Fruit fly (Drosophila melanogaster) whole organism, embryonic: ENCODE results near the gene CG14731.
A peak's percentile ranks its signal among the peaks of the same experiment; 100 is the strongest.

Experiments
- CG10979 ChIP-seq: fragments of 200-800 bp; sonication (Bioruptor generic); optimal IDR thresholded peaks from 2 replicates; lab custom pipeline; 2018; ENCODE audit warnings: missing biosample characterization, mild to moderate bottlenecking, missing genetic modification characterization, moderate library complexity
- CG11456 ChIP-seq: fragments of 200-800 bp; sonication (Bioruptor generic); IDR thresholded peaks from 3 replicates; pipeline ENCODE4 v1.3.6; 2022; ENCODE audit warnings: missing biosample characterization, missing genetic modification characterization
- CG12104 ChIP-seq: fragments of 200-800 bp; sonication (Bioruptor generic); optimal IDR thresholded peaks from 3 replicates; lab custom pipeline; 2016; ENCODE audit warnings: missing biosample characterization, missing genetic modification characterization
- CG12219 ChIP-seq: fragments of 200-800 bp; sonication (Bioruptor generic); optimal IDR thresholded peaks from 3 replicates; lab custom pipeline; 2018; ENCODE audit warnings: missing biosample characterization, mild to moderate bottlenecking, missing genetic modification characterization
- CG12299 ChIP-seq: fragments of 200-800 bp; sonication (Bioruptor generic); optimal IDR thresholded peaks from 2 replicates; lab custom pipeline; 2018; ENCODE audit warnings: missing biosample characterization, mild to moderate bottlenecking, missing genetic modification characterization
- CG1233 ChIP-seq: fragments of 200-800 bp; sonication (Bioruptor generic); optimal IDR thresholded peaks from 4 replicates; lab custom pipeline; 2018; ENCODE audit warnings: missing biosample characterization, mild to moderate bottlenecking, missing genetic modification characterization
- CG12659 ChIP-seq: fragments of 200-800 bp; sonication (Bioruptor generic); optimal IDR thresholded peaks from 3 replicates; lab custom pipeline; 2017; ENCODE audit warnings: mild to moderate bottlenecking, missing biosample characterization, missing genetic modification reagents, missing genetic modification characterization
- CG14441 ChIP-seq: fragments of 200-800 bp; sonication (Bioruptor generic); IDR thresholded peaks from 2 replicates; pipeline ENCODE4 v1.3.6; 2022; ENCODE audit warnings: missing biosample characterization, missing genetic modification characterization
- CG17802 ChIP-seq: fragments of 200-800 bp; sonication (Bioruptor generic); optimal IDR thresholded peaks from 2 replicates; lab custom pipeline; 2018; ENCODE audit warnings: missing biosample characterization, mild to moderate bottlenecking, missing genetic modification characterization, moderate library complexity
- CG18619 ChIP-seq: fragments of 200-800 bp; sonication (Bioruptor generic); optimal IDR thresholded peaks from 3 replicates; lab custom pipeline; 2017; ENCODE audit warnings: missing biosample characterization, mild to moderate bottlenecking, missing genetic modification characterization
- CG2875 ChIP-seq: fragments of 200-800 bp; sonication (Bioruptor generic); optimal IDR thresholded peaks from 2 replicates; lab custom pipeline; 2017; ENCODE audit warnings: missing biosample characterization, mild to moderate bottlenecking, missing genetic modification characterization, missing genetic modification reagents
- CG30020 ChIP-seq: fragments of 200-800 bp; optimal IDR thresholded peaks from 2 replicates; lab custom pipeline; 2019; ENCODE audit warnings: missing biosample characterization, mild to moderate bottlenecking, missing genetic modification characterization, moderate library complexity
- CG32767 ChIP-seq: fragments of 200-800 bp; sonication (Bioruptor generic); IDR thresholded peaks from 2 replicates; pipeline ENCODE4 v1.3.6; 2022; ENCODE audit warnings: missing biosample characterization, missing genetic modification characterization
- CG42726 ChIP-seq: fragments of 200-800 bp; sonication (Bioruptor generic); IDR thresholded peaks from 2 replicates; pipeline ENCODE4 v1.3.6; 2022; ENCODE audit warnings: missing biosample characterization, missing genetic modification characterization; ENCODE audit not compliant: partially characterized antibody
- CG43689 ChIP-seq: fragments of 200-800 bp; sonication (Bioruptor generic); IDR thresholded peaks from 2 replicates; pipeline ENCODE4 v1.3.6; 2022; ENCODE audit warnings: missing biosample characterization, missing genetic modification characterization
- CG5180 ChIP-seq: fragments of 200-800 bp; sonication (Bioruptor generic); optimal IDR thresholded peaks from 3 replicates; lab custom pipeline; 2017; ENCODE audit warnings: missing biosample characterization, missing genetic modification characterization, mild to moderate bottlenecking, moderate library complexity, missing genetic modification reagents
- CG7745 ChIP-seq: fragments of 200-800 bp; sonication (Bioruptor generic); optimal IDR thresholded peaks from 2 replicates; lab custom pipeline; 2018; ENCODE audit warnings: missing biosample characterization, mild to moderate bottlenecking, missing genetic modification characterization, moderate library complexity
- CHES-1-like ChIP-seq: fragments of 200-800 bp; sonication (Bioruptor generic); optimal IDR thresholded peaks from 2 replicates; lab custom pipeline; 2016; ENCODE audit warnings: missing biosample characterization, missing genetic modification characterization
- Ets65A ChIP-seq: fragments of 200-800 bp; sonication (Bioruptor generic); peaks from one replicate; lab custom pipeline; 2016; ENCODE audit warnings: missing biosample characterization, missing genetic modification characterization
- Fer2 ChIP-seq: fragments of 200-800 bp; sonication (Bioruptor generic); optimal IDR thresholded peaks from 2 replicates; lab custom pipeline; 2018; ENCODE audit warnings: missing biosample characterization, mild to moderate bottlenecking, missing genetic modification characterization, moderate library complexity
- HLH4C ChIP-seq: fragments of 200-800 bp; sonication (Bioruptor generic); IDR thresholded peaks from 3 replicates; pipeline ENCODE4 v1.3.6; 2022; ENCODE audit warnings: missing biosample characterization, missing genetic modification characterization; ENCODE audit not compliant: partially characterized antibody
- Hr39 ChIP-seq: fragments of >200 bp; optimal IDR thresholded peaks from 2 replicates; lab custom pipeline; 2017
- Lim3 ChIP-seq: fragments of 200-800 bp; sonication (Bioruptor generic); IDR thresholded peaks from 2 replicates; pipeline ENCODE4 v1.3.6; 2022; ENCODE audit warnings: missing biosample characterization, missing genetic modification characterization
- Mad ChIP-seq: fragments of 200-800 bp; sonication (Bioruptor generic); optimal IDR thresholded peaks from 2 replicates; lab custom pipeline; 2016; ENCODE audit warnings: missing biosample characterization, missing genetic modification characterization
- Med ChIP-seq: fragments of 200-800 bp; sonication (Bioruptor generic); peaks from one replicate; lab custom pipeline; 2016; ENCODE audit warnings: missing biosample characterization, missing genetic modification characterization, mild to moderate bottlenecking, inconsistent platforms, moderate library complexity
- NC2β ChIP-seq: fragments of 200-800 bp; sonication (Bioruptor generic); optimal IDR thresholded peaks from 2 replicates; lab custom pipeline; 2016; ENCODE audit warnings: missing biosample characterization, missing genetic modification characterization
- Oli ChIP-seq: fragments of 200-800 bp; sonication (Bioruptor generic); optimal IDR thresholded peaks from 2 replicates; lab custom pipeline; 2018; ENCODE audit warnings: missing biosample characterization, mild to moderate bottlenecking, missing genetic modification characterization, moderate library complexity
- Vsx1 ChIP-seq: fragments of 200-800 bp; sonication (Bioruptor generic); optimal IDR thresholded peaks from 2 replicates; lab custom pipeline; 2017; ENCODE audit warnings: missing biosample characterization, mild to moderate bottlenecking, missing genetic modification characterization, missing genetic modification reagents
- Xbp1 ChIP-seq: fragments of 200-800 bp; sonication (Bioruptor generic); optimal IDR thresholded peaks from 3 replicates; lab custom pipeline; 2016; ENCODE audit warnings: missing biosample characterization, mild to moderate bottlenecking, missing genetic modification characterization
- Xrp1 ChIP-seq: fragments of 200-800 bp; sonication (Bioruptor generic); IDR thresholded peaks from 2 replicates; pipeline ENCODE4 v1.3.6; 2022; ENCODE audit warnings: missing biosample characterization, missing genetic modification characterization
- YL-1 ChIP-seq: fragments of 200-800 bp; sonication (Bioruptor generic); optimal IDR thresholded peaks from 3 replicates; lab custom pipeline; 2017; ENCODE audit warnings: missing biosample characterization, mild to moderate bottlenecking, missing genetic modification characterization
- ato ChIP-seq: fragments of 200-800 bp; sonication (Bioruptor generic); IDR thresholded peaks from 2 replicates; pipeline ENCODE4 v1.3.6; 2022; ENCODE audit warnings: missing biosample characterization, missing genetic modification characterization; ENCODE audit not compliant: partially characterized antibody
- cg ChIP-seq: fragments of 200-800 bp; sonication (Bioruptor generic); optimal IDR thresholded peaks from 3 replicates; lab custom pipeline; 2019; ENCODE audit warnings: missing biosample characterization, mild to moderate bottlenecking, missing genetic modification characterization, moderate library complexity
- ci ChIP-seq: fragments of 200-800 bp; sonication (Bioruptor generic); IDR thresholded peaks from 3 replicates; pipeline ENCODE4 v1.3.6; 2022; ENCODE audit warnings: missing biosample characterization, missing genetic modification characterization
- corto ChIP-seq: fragments of 200-800 bp; sonication (Bioruptor generic); optimal IDR thresholded peaks from 2 replicates; lab custom pipeline; 2016; ENCODE audit warnings: missing biosample characterization, mild to moderate bottlenecking, missing genetic modification characterization, moderate library complexity
- crp ChIP-seq, 2 experiments: fragments of 200-800 bp; sonication (Bioruptor generic); optimal IDR thresholded peaks; 2 replicates in 1 of 2; 3 replicates in 1 of 2; lab custom pipeline; 2017; ENCODE audit warnings: missing biosample characterization in 2 of 2, missing genetic modification characterization in 2 of 2, mild to moderate bottlenecking in 1 of 2, moderate library complexity in 1 of 2
- gcm ChIP-seq: fragments of 200-800 bp; sonication (Bioruptor generic); optimal IDR thresholded peaks from 2 replicates; lab custom pipeline; 2019; ENCODE audit warnings: missing biosample characterization, mild to moderate bottlenecking, missing genetic modification characterization, moderate library complexity
- gem ChIP-seq: fragments of 200-800 bp; sonication (Bioruptor generic); optimal IDR thresholded peaks from 2 replicates; lab custom pipeline; 2019; ENCODE audit warnings: missing biosample characterization, mild to moderate bottlenecking, missing genetic modification characterization, moderate library complexity
- inv ChIP-seq: fragments of 200-800 bp; sonication (Bioruptor generic); IDR thresholded peaks from 2 replicates; pipeline ENCODE4 v1.3.6; 2022; ENCODE audit warnings: missing biosample characterization, missing genetic modification characterization; ENCODE audit not compliant: partially characterized antibody
- lab ChIP-seq: fragments of 200-800 bp; sonication (Bioruptor generic); optimal IDR thresholded peaks from 3 replicates; lab custom pipeline; 2017; ENCODE audit warnings: missing biosample characterization, missing genetic modification characterization, mild to moderate bottlenecking, moderate library complexity, missing genetic modification reagents
- lmd ChIP-seq: fragments of 200-800 bp; sonication (Bioruptor generic); IDR thresholded peaks from 2 replicates; pipeline ENCODE4 v1.3.6; 2022; ENCODE audit warnings: missing biosample characterization, missing genetic modification characterization
- mam ChIP-seq: fragments of 200-800 bp; sonication (Bioruptor generic); optimal IDR thresholded peaks from 3 replicates; lab custom pipeline; 2016; ENCODE audit warnings: missing biosample characterization, missing genetic modification characterization
- prd ChIP-seq, 3 experiments: fragments of >200 bp in 2 of 3; fragments of 200-800 bp in 1 of 3; sonication (Bioruptor generic) in 1 of 3; optimal IDR thresholded peaks in 2 of 3; IDR thresholded peaks in 1 of 3; 2 replicates in 2 of 3; 3 replicates in 1 of 3; pipeline versions ENCODE4 v1.3.6 to Lab custom; 2017 to 2022; ENCODE audit warnings: missing biosample characterization in 1 of 3, missing genetic modification characterization in 1 of 3
- slbo ChIP-seq: fragments of 200-800 bp; sonication (Bioruptor generic); IDR thresholded peaks from 2 replicates; pipeline ENCODE4 v1.3.6; 2022; ENCODE audit warnings: missing biosample characterization, missing genetic modification characterization
- stwl ChIP-seq: fragments of 200-800 bp; sonication (Bioruptor generic); optimal IDR thresholded peaks from 3 replicates; lab custom pipeline; 2018; ENCODE audit warnings: missing biosample characterization, mild to moderate bottlenecking, missing genetic modification characterization, moderate library complexity
- tna ChIP-seq: fragments of 200-800 bp; sonication (Bioruptor generic); IDR thresholded peaks from 2 replicates; pipeline ENCODE4 v1.3.6; 2022; ENCODE audit warnings: missing biosample characterization, missing genetic modification characterization; ENCODE audit not compliant: partially characterized antibody
- unc-4 ChIP-seq: fragments of 200-800 bp; sonication (Bioruptor generic); IDR thresholded peaks from 2 replicates; pipeline ENCODE4 v1.3.6; 2022; ENCODE audit warnings: missing biosample characterization, missing genetic modification characterization; ENCODE audit not compliant: partially characterized antibody
- vnd ChIP-seq: fragments of 200-800 bp; sonication (Bioruptor generic); IDR thresholded peaks from 3 replicates; pipeline ENCODE4 v1.3.6; 2022; ENCODE audit warnings: missing biosample characterization, missing genetic modification characterization; ENCODE audit not compliant: partially characterized antibody

CG14731 gene

dm6 chr3R:11967262-11968029 is 36.4 kb downstream of the CG14731 start, which contains the start of the genes CG12213 and GC1 (continued):
- TF ChIP-seq gem (tag; lab: Kevin White, UChicago) (peak; percentile 53), prd (optimal IDR thresholded peaks at IDR 0.05; lab: Kevin White, UChicago) (no peak), prd (GFP tag; IDR thresholded peaks at IDR 0.05; lab: Robert Waterston, UW) (no peak), Xrp1 (GFP tag; lab: Robert Waterston, UW) (no peak), lmd (GFP tag; lab: Robert Waterston, UW) (no peak), CG18619 (GFP tag; lab: Kevin White, UChicago) (no peak), CG7745 (tag; lab: Kevin White, UChicago) (no peak), mam (GFP tag; lab: Kevin White, UChicago) (peak; percentile 52), Fer2 (tag; lab: Kevin White, UChicago) (no peak), Oli (no peak), slbo (peak; percentile 25; the same call in 1 of the 2 replicates), unc-4 (GFP tag; lab: Robert Waterston, UW) (peak; percentile 99), vnd (GFP tag; lab: Robert Waterston, UW) (peak; percentile 98), corto (GFP tag; lab: Kevin White, UChicago) (peak; percentile 57), CG14441 (no peak), Ets65A (GFP tag; lab: Kevin White, UChicago) (no peak), gcm (no peak), Lim3 (GFP tag; lab: Robert Waterston, UW) (no peak), ci (GFP tag; lab: Robert Waterston, UW) (no peak), Med (GFP tag; lab: Kevin White, UChicago) (peak; percentile 85), CG43689 (GFP tag; lab: Robert Waterston, UW) (no peak), CG12299 (tag; lab: Kevin White, UChicago) (peak; percentile 24), CG12104 (GFP tag; lab: Kevin White, UChicago) (peak; percentile 13), tna (peak; percentile 97), Vsx1 (GFP tag; lab: Kevin White, UChicago) (peak; percentile 93), Hr39 (no peak), YL-1 (GFP tag; lab: Kevin White, UChicago) (peak; percentile 68), crp (GFP tag; optimal IDR thresholded peaks at IDR 0.05; lab: Kevin White, UChicago) (peak in 1 of 2 experiments; percentile 48), HLH4C (GFP tag; lab: Robert Waterston, UW) (peak; percentile 97), CG42726 (GFP tag; lab: Robert Waterston, UW) (peak; percentile 97), stwl (peak; percentile 79), CG1233 (GFP tag; lab: Kevin White, UChicago) (no peak), NC2β (GFP tag; lab: Kevin White, UChicago) (no peak), ato (GFP tag; lab: Robert Waterston, UW) (peak; percentile 93), Mad (GFP tag; lab: Kevin White, UChicago) (peak; percentile 20), CG30020 (tag; lab: Kevin White, UChicago) (peak; percentile 59), lab (GFP tag; lab: Kevin White, UChicago) (no peak), CHES-1-like (GFP tag; lab: Kevin White, UChicago) (peak; percentile 53), CG12219 (no peak), CG32767 (no peak), CG12659 (GFP tag; lab: Kevin White, UChicago) (peak; percentile 83), inv (GFP tag; lab: Robert Waterston, UW) (peak; percentile 99), CG2875 (no peak), cg (GFP tag; lab: Kevin White, UChicago) (no peak), CG10979 (no peak), CG11456 (GFP tag; lab: Robert Waterston, UW) (no peak), CG17802 (tag; lab: Kevin White, UChicago) (no peak), Xbp1 (GFP tag; lab: Kevin White, UChicago) (peak; percentile 36), CG5180 (GFP tag; lab: Kevin White, UChicago) (no peak)
